In the genomic region with DNA sequence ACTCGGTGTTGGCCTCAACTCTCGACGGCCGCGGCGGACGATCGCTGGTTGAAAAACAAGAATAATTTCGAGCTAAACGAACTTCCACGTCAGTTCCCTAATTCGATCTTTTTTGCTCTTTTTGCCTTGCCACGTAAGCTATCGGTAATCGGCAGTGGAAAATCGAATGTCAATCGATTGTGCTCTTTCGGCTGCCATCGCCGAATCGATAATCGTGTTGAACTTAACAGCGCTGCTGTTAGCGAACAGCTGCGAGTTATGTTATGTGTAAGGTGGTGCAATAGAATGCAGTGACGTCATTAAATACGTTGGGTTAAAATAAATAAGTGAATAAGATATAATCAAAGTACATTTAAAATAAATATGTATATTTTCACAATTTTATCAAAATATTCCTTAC, we compare ENCODE assay signal across 6 fruit fly cellular contexts.
TF ChIP-seq lines count a peak whose summit lies in the region.

A gene (minus strand): TSS at position 123 of the 400 bp plus-strand sequence.

- TF ChIP-seq CTCF in whole organism, embryonic (GFP tag; optimal IDR thresholded peaks at IDR 0.05; lab: Kevin White, UChicago): no peak

TF ChIP-seq in Kc167, 6 proteins besides CTCF, POLR2A, EP300 and RAD21:
- TF ChIP-seq Sin3A (optimal IDR thresholded peaks at IDR 0.05; lab: Kevin White, UChicago) (no peak), h (optimal IDR thresholded peaks at IDR 0.05; lab: Kevin White, UChicago) (no peak), insv (optimal IDR thresholded peaks at IDR 0.05; lab: Kevin White, UChicago) (no peak), psq (optimal IDR thresholded peaks at IDR 0.05; lab: Kevin White, UChicago) (peak; percentile 28)

TF ChIP-seq in whole organism, adult, 20 proteins besides CTCF, POLR2A, EP300 and RAD21:
- TF ChIP-seq Mnt (GFP tag; optimal IDR thresholded peaks at IDR 0.05; lab: Kevin White, UChicago): peak; percentile 33
- peak; percentile 69 for TF ChIP-seq cic (GFP tag; optimal IDR thresholded peaks at IDR 0.05; lab: Kevin White, UChicago)
- TF ChIP-seq kay (GFP tag; lab: Kevin White, UChicago; ENCODE audit: borderline replicate concordance): peak; percentile 97
- no peak for TF ChIP-seq CG7045 (GFP tag; optimal IDR thresholded peaks at IDR 0.05; lab: Kevin White, UChicago)
- no peak for TF ChIP-seq CG11617 (GFP tag; optimal IDR thresholded peaks at IDR 0.05; lab: Kevin White, UChicago)
- TF ChIP-seq CG12768 (GFP tag; optimal IDR thresholded peaks at IDR 0.05; lab: Kevin White, UChicago): peak; percentile 39
- no peak for TF ChIP-seq pad (GFP tag; optimal IDR thresholded peaks at IDR 0.05; lab: Kevin White, UChicago)
- TF ChIP-seq tj (GFP tag; optimal IDR thresholded peaks at IDR 0.05; lab: Kevin White, UChicago): peak; percentile 22
- TF ChIP-seq CG7101 (tag; optimal IDR thresholded peaks at IDR 0.05; lab: Kevin White, UChicago): peak; percentile 30
- TF ChIP-seq CG14711 (tag; optimal IDR thresholded peaks at IDR 0.05; lab: Kevin White, UChicago): no peak
- no peak for TF ChIP-seq ovo (GFP tag; optimal IDR thresholded peaks at IDR 0.05; lab: Kevin White, UChicago)
- TF ChIP-seq bab1 (GFP tag; optimal IDR thresholded peaks at IDR 0.05; lab: Kevin White, UChicago): peak; percentile 69
- no peak for TF ChIP-seq CG5204 (GFP tag; optimal IDR thresholded peaks at IDR 0.05; lab: Kevin White, UChicago)

TF ChIP-seq in whole organism, embryonic, 481 proteins besides CTCF, POLR2A, EP300 and RAD21 (continues in another document):
- TF ChIP-seq hkb (optimal IDR thresholded peaks at IDR 0.05; lab: Kevin White, UChicago): no peak
- TF ChIP-seq hkb (GFP tag; IDR thresholded peaks at IDR 0.05; lab: Robert Waterston, UW): no peak
- peak; percentile 97 for TF ChIP-seq tna (GFP tag; IDR thresholded peaks at IDR 0.05; lab: Robert Waterston, UW; ENCODE audit: partially characterized antibody)
- peak; percentile 33 for TF ChIP-seq CG17829 (tag; optimal IDR thresholded peaks at IDR 0.05; lab: Kevin White, UChicago)
- TF ChIP-seq CG10274 (GFP tag; optimal IDR thresholded peaks at IDR 0.05; lab: Kevin White, UChicago): no peak
- TF ChIP-seq CG14667 (GFP tag; IDR thresholded peaks at IDR 0.05; lab: Robert Waterston, UW): no peak
- peak; percentile 20 for TF ChIP-seq CG10979 (tag; optimal IDR thresholded peaks at IDR 0.05; lab: Kevin White, UChicago)
- TF ChIP-seq Chrac-16 (GFP tag; optimal IDR thresholded peaks at IDR 0.05; lab: Kevin White, UChicago): no peak
- no peak for TF ChIP-seq HLH54F (GFP tag; optimal IDR thresholded peaks at IDR 0.05; lab: Kevin White, UChicago)
- no peak for TF ChIP-seq CG9727 (GFP tag; optimal IDR thresholded peaks at IDR 0.05; lab: Kevin White, UChicago)
- no peak for TF ChIP-seq ac (GFP tag; optimal IDR thresholded peaks at IDR 0.05; lab: Kevin White, UChicago)
- no peak for TF ChIP-seq CG15696 (tag; optimal IDR thresholded peaks at IDR 0.05; lab: Kevin White, UChicago)
- no peak for TF ChIP-seq CG12104 (GFP tag; optimal IDR thresholded peaks at IDR 0.05; lab: Kevin White, UChicago)
- no peak for TF ChIP-seq CG4707 (GFP tag; optimal IDR thresholded peaks at IDR 0.05; lab: Kevin White, UChicago)
- 0 out of 3 replicates have a peak, but pooled peaks have one; percentile 14 for TF ChIP-seq CG11695 (GFP tag; IDR thresholded peaks at IDR 0.05; lab: Robert Waterston, UW)
- TF ChIP-seq dysf (GFP tag; IDR thresholded peaks at IDR 0.05; lab: Robert Waterston, UW): no peak
- no peak for TF ChIP-seq maf-S (GFP tag; optimal IDR thresholded peaks at IDR 0.05; lab: Kevin White, UChicago)
- no peak for TF ChIP-seq CG10147 (GFP tag; optimal IDR thresholded peaks at IDR 0.05; lab: Kevin White, UChicago)

TF ChIP-seq in whole organism, prepupa, 60 proteins besides CTCF, POLR2A, EP300 and RAD21:
- TF ChIP-seq CG15336 (GFP tag; IDR thresholded peaks at IDR 0.05; lab: Robert Waterston, UW) (peak; percentile 13; the same call in 1 of the 2 replicates), Eip75B (GFP tag; optimal IDR thresholded peaks at IDR 0.05; lab: Kevin White, UChicago) (no peak), Eip93F (GFP tag; optimal IDR thresholded peaks at IDR 0.05; lab: Kevin White, UChicago) (peak; percentile 9), svp (GFP tag; lab: Kevin White, UChicago) (peak; percentile 33), CG4318 (GFP tag; optimal IDR thresholded peaks at IDR 0.05; lab: Kevin White, UChicago) (no peak), Sox15 (GFP tag; optimal IDR thresholded peaks at IDR 0.05; lab: Kevin White, UChicago) (no peak), eg (GFP tag; IDR thresholded peaks at IDR 0.05; lab: Robert Waterston, UW) (peak; percentile 40; the same call in 1 of the 3 replicates), fd85E (GFP tag; optimal IDR thresholded peaks at IDR 0.05; lab: Kevin White, UChicago) (no peak), OdsH (GFP tag; optimal IDR thresholded peaks at IDR 0.05; lab: Kevin White, UChicago) (no peak), CG10631 (GFP tag; optimal IDR thresholded peaks at IDR 0.05; lab: Kevin White, UChicago) (no peak), CG3032 (tag; optimal IDR thresholded peaks at IDR 0.05; lab: Kevin White, UChicago) (peak; percentile 13), CG9139 (GFP tag; optimal IDR thresholded peaks at IDR 0.05; lab: Kevin White, UChicago) (no peak), esn (GFP tag; optimal IDR thresholded peaks at IDR 0.05; lab: Kevin White, UChicago) (peak; percentile 36), Blimp-1 (GFP tag; optimal IDR thresholded peaks at IDR 0.05; lab: Kevin White, UChicago) (no peak), net (GFP tag; optimal IDR thresholded peaks at IDR 0.05; lab: Kevin White, UChicago) (no peak), fd59A (GFP tag; optimal IDR thresholded peaks at IDR 0.05; lab: Kevin White, UChicago) (no peak), CG31627 (GFP tag; optimal IDR thresholded peaks at IDR 0.05; lab: Kevin White, UChicago) (no peak)

TF ChIP-seq in whole organism, pupa, 21 proteins besides CTCF, POLR2A, EP300 and RAD21:
- TF ChIP-seq EcR (GFP tag; optimal IDR thresholded peaks at IDR 0.05; lab: Kevin White, UChicago): peak; percentile 36
- TF ChIP-seq gl (tag; optimal IDR thresholded peaks at IDR 0.05; lab: Kevin White, UChicago): no peak
TF ChIP-seq in whole organism, pupa: peak in this region for 1.

TF ChIP-seq in whole organism, wandering third instar larva, 38 proteins besides CTCF, POLR2A, EP300 and RAD21:
- TF ChIP-seq OdsH (GFP tag; optimal IDR thresholded peaks at IDR 0.05; lab: Kevin White, UChicago): peak; percentile 24
- no peak for TF ChIP-seq Vsx2 (GFP tag; optimal IDR thresholded peaks at IDR 0.05; lab: Kevin White, UChicago; ENCODE audit: partially characterized antibody)
- TF ChIP-seq CrebA (GFP tag; optimal IDR thresholded peaks at IDR 0.05; lab: Kevin White, UChicago; ENCODE audit: borderline replicate concordance): peak; percentile 94
- TF ChIP-seq h (GFP tag; optimal IDR thresholded peaks at IDR 0.05; lab: Kevin White, UChicago): peak; percentile 13
- no peak for TF ChIP-seq Dfd (GFP tag; optimal IDR thresholded peaks at IDR 0.05; lab: Kevin White, UChicago)
- TF ChIP-seq woc (GFP tag; optimal IDR thresholded peaks at IDR 0.05; lab: Kevin White, UChicago): peak; percentile 86
TF ChIP-seq in whole organism, wandering third instar larva: peak in this region for 4.
